Worm (Caenorhabditis elegans) whole organism, L1 larva: ENCODE measurements around the gene Y94H6A.12.

ENCODE experiments used
- C04F5.9 ChIP-seq: sonication (generic microtip); optimal IDR thresholded peaks from 2 replicates; lab custom pipeline; 2016; ENCODE audit warnings: missing genetic modification characterization, missing compliant biosample characterization
- C34B4.2 ChIP-seq: sonication (generic microtip); optimal IDR thresholded peaks from 2 replicates; lab custom pipeline; 2017; ENCODE audit warnings: mild to moderate bottlenecking, missing genetic modification characterization, missing compliant biosample characterization
- Y116A8C.19 ChIP-seq: sonication (generic microtip); optimal IDR thresholded peaks from 2 replicates; lab custom pipeline; 2016; ENCODE audit warnings: missing compliant biosample characterization, missing genetic modification characterization, borderline replicate concordance
- alr-1 ChIP-seq: fragments of 200-800 bp; sonication (Bioruptor generic); optimal IDR thresholded peaks from 2 replicates; lab custom pipeline; 2018; ENCODE audit warnings: borderline replicate concordance, mild to moderate bottlenecking, missing genetic modification characterization, missing compliant biosample characterization
- aly-2 ChIP-seq: fragments of 150-350 bp; optimal IDR thresholded peaks from 2 replicates; lab custom pipeline; 2014; ENCODE audit warnings: missing biosample characterization, missing genetic modification characterization
- ama-1 ChIP-seq: fragments of 150-350 bp; optimal IDR thresholded peaks from 2 replicates; lab custom pipeline; 2014
- blmp-1 ChIP-seq: fragments of 150-350 bp; optimal IDR thresholded peaks from 2 replicates; lab custom pipeline; 2014; ENCODE audit warnings: missing biosample characterization, missing genetic modification characterization
- ceh-63 ChIP-seq: fragments of 200-800 bp; sonication (Bioruptor generic); optimal IDR thresholded peaks from 2 replicates; lab custom pipeline; 2018; ENCODE audit warnings: mild to moderate bottlenecking, missing genetic modification characterization, missing compliant biosample characterization
- ceh-8 ChIP-seq: fragments of 200-800 bp; sonication (Bioruptor generic); optimal IDR thresholded peaks from 2 replicates; lab custom pipeline; 2018; ENCODE audit warnings: mild to moderate bottlenecking, missing genetic modification characterization, moderate library complexity, missing compliant biosample characterization
- ceh-90 ChIP-seq: sonication (generic microtip); optimal IDR thresholded peaks from 2 replicates; lab custom pipeline; 2016; ENCODE audit warnings: missing genetic modification characterization, missing compliant biosample characterization
- ces-1 ChIP-seq: fragments of 150-350 bp; optimal IDR thresholded peaks from 2 replicates; lab custom pipeline; 2014; ENCODE audit warnings: missing biosample characterization, missing genetic modification reagents, missing genetic modification characterization
- dsc-1 ChIP-seq: sonication (generic microtip); optimal IDR thresholded peaks from 2 replicates; lab custom pipeline; 2016; ENCODE audit warnings: mild to moderate bottlenecking, missing genetic modification characterization, missing compliant biosample characterization
- efl-1 ChIP-seq, 4 experiments: fragments of 150-350 bp; optimal IDR thresholded peaks in 3 of 4; peaks in 1 of 4; 1 replicate in 1 of 4; 2 replicates in 3 of 4; lab custom pipeline; 2014; ENCODE audit warnings: missing biosample characterization in 2 of 4, missing genetic modification characterization in 2 of 4, missing genetic modification reagents in 2 of 4
- egl-13 ChIP-seq: sonication (generic microtip); optimal IDR thresholded peaks from 2 replicates; lab custom pipeline; 2016; ENCODE audit warnings: missing genotype, missing genetic modification reagents, missing genetic modification characterization, missing compliant biosample characterization
- elt-3 ChIP-seq, 6 experiments: fragments of 150-350 bp in 1 of 6; sonication (generic microtip); optimal IDR thresholded peaks; 2 replicates each; lab custom pipeline; 2017 to 2018; ENCODE audit warnings: missing biosample characterization in 6 of 6, missing genetic modification characterization in 6 of 6, inconsistent platforms in 1 of 6
- fkh-10 ChIP-seq: sonication (generic microtip); optimal IDR thresholded peaks from 2 replicates; lab custom pipeline; 2017; ENCODE audit warnings: missing biosample characterization, missing genetic modification reagents, missing genetic modification characterization
- fkh-4 ChIP-seq: sonication (generic microtip); optimal IDR thresholded peaks from 2 replicates; lab custom pipeline; 2016; ENCODE audit warnings: missing compliant biosample characterization, missing genetic modification characterization, borderline replicate concordance
- fos-1 ChIP-seq: fragments of 150-350 bp; optimal IDR thresholded peaks from 2 replicates; lab custom pipeline; 2014; ENCODE audit warnings: missing biosample characterization, missing genetic modification characterization
- hlh-17 ChIP-seq: fragments of 200-800 bp; sonication (Bioruptor generic); optimal IDR thresholded peaks from 2 replicates; lab custom pipeline; 2018; ENCODE audit warnings: missing genetic modification characterization, mild to moderate bottlenecking, missing compliant biosample characterization, moderate library complexity, borderline replicate concordance
- hlh-4 ChIP-seq: sonication (generic microtip); optimal IDR thresholded peaks from 2 replicates; lab custom pipeline; 2016; ENCODE audit warnings: mild to moderate bottlenecking, missing genetic modification characterization, missing compliant biosample characterization
- hpl-2 ChIP-seq: fragments of 150-350 bp; optimal IDR thresholded peaks from 2 replicates; lab custom pipeline; 2014; ENCODE audit warnings: missing biosample characterization, missing genetic modification reagents, missing genetic modification characterization
- lin-14 ChIP-seq: fragments of 200-800 bp; sonication (Bioruptor generic); optimal IDR thresholded peaks from 2 replicates; lab custom pipeline; 2018; ENCODE audit warnings: mild to moderate bottlenecking, missing genetic modification characterization, moderate library complexity, missing compliant biosample characterization
- lin-39 ChIP-seq: fragments of 150-350 bp; optimal IDR thresholded peaks from 2 replicates; lab custom pipeline; 2014; ENCODE audit warnings: missing biosample characterization, missing genetic modification reagents, missing genetic modification characterization
- nhr-11 ChIP-seq: fragments of 150-350 bp; optimal IDR thresholded peaks from 2 replicates; lab custom pipeline; 2014; ENCODE audit warnings: missing biosample characterization, missing genetic modification characterization
- nhr-12 ChIP-seq: sonication (generic microtip); optimal IDR thresholded peaks from 2 replicates; lab custom pipeline; 2017; ENCODE audit warnings: missing biosample characterization, missing genetic modification characterization
- nhr-237 ChIP-seq: fragments of 150-350 bp; optimal IDR thresholded peaks from 2 replicates; lab custom pipeline; 2014; ENCODE audit warnings: missing biosample characterization, missing genetic modification characterization
- nhr-47 ChIP-seq: sonication (generic microtip); optimal IDR thresholded peaks from 2 replicates; lab custom pipeline; 2016; ENCODE audit warnings: mild to moderate bottlenecking, missing genetic modification characterization, moderate library complexity, missing compliant biosample characterization
- nhr-71 ChIP-seq: sonication (generic microtip); optimal IDR thresholded peaks from 2 replicates; lab custom pipeline; 2016; ENCODE audit warnings: mild to moderate bottlenecking, missing genetic modification characterization, moderate library complexity, missing compliant biosample characterization
- nhr-76 ChIP-seq: sonication (generic microtip); optimal IDR thresholded peaks from 2 replicates; lab custom pipeline; 2017; ENCODE audit warnings: missing biosample characterization, missing genetic modification characterization
- nhr-77 ChIP-seq: fragments of 150-350 bp; optimal IDR thresholded peaks from 2 replicates; lab custom pipeline; 2014; ENCODE audit warnings: missing biosample characterization, missing genetic modification characterization
- nhr-84 ChIP-seq: sonication (generic microtip); optimal IDR thresholded peaks from 2 replicates; lab custom pipeline; 2017; ENCODE audit warnings: missing biosample characterization, missing genetic modification characterization
- nhr-85 ChIP-seq: sonication (generic microtip); peaks from one replicate; lab custom pipeline; 2016; ENCODE audit warnings: missing genetic modification characterization, inconsistent platforms, missing compliant biosample characterization
- nhr-90 ChIP-seq: sonication (generic microtip); optimal IDR thresholded peaks from 2 replicates; lab custom pipeline; 2016; ENCODE audit warnings: mild to moderate bottlenecking, missing genetic modification characterization, missing compliant biosample characterization; ENCODE audit not compliant: poor library complexity
- pqm-1 ChIP-seq: sonication (generic microtip); optimal IDR thresholded peaks from 3 replicates; lab custom pipeline; 2017; ENCODE audit warnings: missing biosample characterization, missing genetic modification characterization
- rnt-1 ChIP-seq: sonication (generic microtip); optimal IDR thresholded peaks from 2 replicates; lab custom pipeline; 2016; ENCODE audit warnings: mild to moderate bottlenecking, missing genetic modification characterization, moderate library complexity, missing compliant biosample characterization
- snpc-4 ChIP-seq: fragments of 150-350 bp; optimal IDR thresholded peaks from 2 replicates; lab custom pipeline; 2014; ENCODE audit warnings: missing biosample characterization, missing genetic modification characterization
- snu-23 ChIP-seq: sonication (generic microtip); optimal IDR thresholded peaks from 2 replicates; lab custom pipeline; 2016; ENCODE audit warnings: missing genetic modification characterization, missing compliant biosample characterization
- sox-4 ChIP-seq: sonication (generic microtip); optimal IDR thresholded peaks from 2 replicates; lab custom pipeline; 2016; ENCODE audit warnings: missing genetic modification characterization, missing compliant biosample characterization
- sup-37 ChIP-seq: fragments of 200-800 bp; sonication (Bioruptor generic); optimal IDR thresholded peaks from 2 replicates; lab custom pipeline; 2018; ENCODE audit warnings: mild to moderate bottlenecking, missing genetic modification characterization, missing compliant biosample characterization
- swsn-7 ChIP-seq: sonication (generic microtip); optimal IDR thresholded peaks from 2 replicates; lab custom pipeline; 2016; ENCODE audit warnings: missing genetic modification characterization, missing compliant biosample characterization
- unc-30 ChIP-seq: sonication (generic microtip); optimal IDR thresholded peaks from 2 replicates; lab custom pipeline; 2017; ENCODE audit warnings: missing biosample characterization, missing genetic modification characterization
- unc-62 ChIP-seq: fragments of 150-350 bp; optimal IDR thresholded peaks from 2 replicates; lab custom pipeline; 2014; ENCODE audit warnings: missing biosample characterization, missing genetic modification reagents, missing genetic modification characterization
- unc-86 ChIP-seq: sonication (generic microtip); optimal IDR thresholded peaks from 2 replicates; lab custom pipeline; 2016; ENCODE audit warnings: missing genetic modification characterization, missing compliant biosample characterization
- vab-15 ChIP-seq: sonication (generic microtip); optimal IDR thresholded peaks from 2 replicates; lab custom pipeline; 2017; ENCODE audit warnings: missing genotype, mild to moderate bottlenecking, missing genetic modification characterization, missing compliant biosample characterization
- xbp-1 ChIP-seq: sonication (generic microtip); optimal IDR thresholded peaks from 2 replicates; lab custom pipeline; 2016; ENCODE audit warnings: missing genetic modification characterization, missing compliant biosample characterization
- ztf-11 ChIP-seq, 2 experiments: sonication (generic microtip); optimal IDR thresholded peaks; 2 replicates each; lab custom pipeline; 2016 to 2017; ENCODE audit warnings: missing genetic modification characterization in 2 of 2, missing biosample characterization in 1 of 2, missing compliant biosample characterization in 1 of 2
- ztf-4 ChIP-seq: fragments of 150-350 bp; optimal IDR thresholded peaks from 2 replicates; lab custom pipeline; 2014; ENCODE audit warnings: missing biosample characterization, missing genetic modification characterization

Gene Y94H6A.12

DNA sequence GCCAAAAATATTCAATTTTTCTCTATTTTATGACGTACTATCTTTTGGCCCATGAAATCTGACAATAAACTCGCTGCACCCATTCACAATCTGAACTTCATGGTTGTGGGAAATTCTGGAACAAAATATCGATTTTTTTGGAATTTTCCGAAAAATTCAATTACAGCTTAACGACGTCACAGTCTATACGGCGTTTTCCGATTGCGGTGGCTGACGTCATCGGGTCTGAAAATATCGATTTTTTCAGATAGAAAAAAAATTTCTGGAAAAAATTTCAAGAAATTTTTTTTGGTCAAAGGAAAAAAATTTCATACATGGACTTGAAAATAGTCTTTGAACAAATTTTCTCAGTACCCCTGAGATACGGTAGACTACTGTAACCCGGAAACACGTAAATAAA lies 5.8 kb downstream of the Y94H6A.12 start, which contains the start of gene ubc-8:
TSS of gene ubc-8 (minus strand) at position 227 of the 400 bp plus-strand sequence.
- peak; percentile 3 for TF ChIP-seq ceh-90 (tag; lab: Kevin White, UChicago)
- no peak for TF ChIP-seq ceh-8 (GFP tag; lab: Kevin White, UChicago)

DNA sequence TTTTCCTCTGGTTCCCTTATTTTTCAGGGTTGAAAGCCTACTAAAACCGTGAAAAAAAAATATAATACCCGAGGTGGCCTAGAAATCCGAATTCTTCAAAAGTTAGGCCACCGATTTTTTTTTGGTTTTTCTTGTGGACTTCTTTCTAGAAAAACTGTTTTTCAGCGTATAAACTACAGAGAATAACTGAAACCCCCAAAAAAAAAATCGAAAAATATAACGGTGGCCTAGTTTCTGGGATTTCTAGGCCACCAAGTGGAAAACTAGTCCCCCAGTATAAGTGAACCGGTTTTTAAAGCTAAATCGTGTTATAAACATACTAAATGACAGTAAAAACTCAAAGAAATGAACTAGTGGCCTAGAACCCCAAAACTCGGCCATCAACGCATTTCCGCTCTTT lies 7.2 kb downstream of the Y94H6A.12 start:
- TF ChIP-seq C34B4.2 (tag; lab: Kevin White, UChicago) (no peak), efl-1 (optimal IDR thresholded peaks at IDR 0.05; lab: Kevin White, UChicago) (no peak), efl-1 (GFP tag; optimal IDR thresholded peaks at IDR 0.05 in 1 of 2; lab: Kevin White, UChicago) (peak in 1 of 2 experiments; percentile 5), rnt-1 (tag; lab: Kevin White, UChicago) (peak; percentile 10), nhr-12 (tag; lab: Kevin White, UChicago) (no peak), ztf-11 (tag; optimal IDR thresholded peaks at IDR 0.05; lab: Kevin White, UChicago) (peak in 1 of 2 experiments; percentile 10), nhr-85 (tag; lab: Kevin White, UChicago) (peak; percentile 68), ceh-90 (tag; lab: Kevin White, UChicago) (peak; percentile 32), dsc-1 (tag; lab: Kevin White, UChicago) (no peak)

DNA sequence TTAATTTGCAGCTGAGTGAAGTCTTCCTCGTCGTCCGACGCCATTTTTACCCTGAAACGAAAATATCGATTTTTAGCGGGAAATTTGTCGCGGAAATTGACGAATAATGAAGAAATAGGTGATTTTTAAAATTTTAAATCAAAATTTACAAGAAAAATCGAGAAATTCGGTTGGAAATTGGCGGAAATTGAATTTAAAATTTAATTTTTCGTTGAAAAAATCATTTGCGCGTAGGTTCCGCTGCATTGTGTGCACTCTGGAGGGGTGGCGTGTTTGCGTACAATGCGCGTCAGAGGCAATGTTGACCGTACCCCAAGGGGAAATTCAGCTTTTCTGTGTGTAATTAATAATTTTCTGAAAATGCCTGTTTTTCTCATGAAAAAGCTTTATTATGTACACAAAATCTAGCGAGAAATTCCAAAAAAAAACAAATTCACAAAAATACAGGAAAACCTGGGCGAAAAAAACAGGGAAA lies 8.9 kb downstream of the Y94H6A.12 start, which contains the start of gene Y94H6A.5:
TSS of gene Y94H6A.5 (minus strand) at position 51 of the 475 bp plus-strand sequence.
- TF ChIP-seq C04F5.9 (tag; lab: Kevin White, UChicago) (no peak), snu-23 (GFP tag; lab: Kevin White, UChicago) (peak; percentile 57), fkh-4 (no peak), unc-86 (tag; lab: Kevin White, UChicago) (no peak), sox-4 (tag; lab: Kevin White, UChicago) (no peak), fkh-10 (GFP tag; lab: Kevin White, UChicago) (no peak), ces-1 (no peak), alr-1 (tag; lab: Kevin White, UChicago) (no peak), dsc-1 (tag; lab: Kevin White, UChicago) (peak; percentile 13), swsn-7 (tag; lab: Kevin White, UChicago) (no peak), nhr-76 (tag; lab: Kevin White, UChicago) (no peak), fos-1 (tag; lab: Kevin White, UChicago) (no peak), pqm-1 (tag; lab: Kevin White, UChicago) (no peak), ztf-4 (tag; lab: Kevin White, UChicago) (peak; percentile 43), hlh-17 (GFP tag; lab: Kevin White, UChicago) (no peak), lin-39 (tag; lab: Kevin White, UChicago) (no peak), ama-1 (lab: Kevin White, UChicago) (peak; percentile 45), nhr-84 (tag; lab: Kevin White, UChicago) (no peak), vab-15 (tag; lab: Kevin White, UChicago) (no peak), unc-30 (tag; lab: Kevin White, UChicago) (no peak), ceh-90 (tag; lab: Kevin White, UChicago) (no peak), nhr-71 (tag; lab: Kevin White, UChicago) (no peak), nhr-47 (peak; percentile 56), rnt-1 (tag; lab: Kevin White, UChicago) (no peak), snpc-4 (tag; lab: Kevin White, UChicago) (no peak), ceh-63 (GFP tag; lab: Kevin White, UChicago) (no peak), aly-2 (tag; lab: Kevin White, UChicago) (no peak), ztf-11 (tag; optimal IDR thresholded peaks at IDR 0.05; lab: Kevin White, UChicago) (no peak), nhr-11 (no peak), efl-1 (optimal IDR thresholded peaks at IDR 0.05; lab: Kevin White, UChicago) (peak; percentile 59), efl-1 (GFP tag; optimal IDR thresholded peaks at IDR 0.05 in 1 of 2; lab: Kevin White, UChicago) (peak; percentile 64 to 93), lin-14 (GFP tag; lab: Kevin White, UChicago) (no peak), xbp-1 (tag; lab: Kevin White, UChicago) (peak; percentile 33), nhr-237 (tag; lab: Kevin White, UChicago) (no peak), elt-3 (tag; optimal IDR thresholded peaks at IDR 0.05; lab: Kevin White, UChicago) (no peak), egl-13 (tag; lab: Kevin White, UChicago) (no peak), hlh-4 (tag; lab: Kevin White, UChicago) (no peak), Y116A8C.19 (no peak), hpl-2 (GFP tag; lab: Kevin White, UChicago) (no peak), sup-37 (GFP tag; lab: Kevin White, UChicago) (no peak), nhr-12 (tag; lab: Kevin White, UChicago) (no peak), nhr-77 (no peak), blmp-1 (tag; lab: Kevin White, UChicago) (peak; percentile 33), nhr-90 (tag; lab: Kevin White, UChicago) (peak; percentile 29), unc-62 (GFP tag; lab: Kevin White, UChicago) (no peak)
